Fruit fly (Drosophila melanogaster) whole organism, adult: Measurements from ENCODE around the gene CG43813.

Source experiments
- CG11617 ChIP-seq: fragments of 200-800 bp; sonication (Bioruptor generic); optimal IDR thresholded peaks from 2 replicates; lab custom pipeline; 2017; ENCODE audit warnings: mild to moderate bottlenecking, missing biosample characterization, missing genetic modification reagents, missing genetic modification characterization
- CG12768 ChIP-seq: fragments of 200-800 bp; sonication (Bioruptor generic); optimal IDR thresholded peaks from 2 replicates; lab custom pipeline; 2017; ENCODE audit warnings: missing biosample characterization, missing genetic modification characterization, mild to moderate bottlenecking, moderate library complexity, missing genetic modification reagents
- CG14711 ChIP-seq: fragments of 200-800 bp; sonication (Bioruptor generic); optimal IDR thresholded peaks from 2 replicates; lab custom pipeline; 2018; ENCODE audit warnings: missing biosample characterization, mild to moderate bottlenecking, missing genetic modification characterization, moderate library complexity
- CG1620 ChIP-seq: fragments of 200-800 bp; sonication (Bioruptor generic); optimal IDR thresholded peaks from 2 replicates; lab custom pipeline; 2016; ENCODE audit warnings: missing biosample characterization, missing genetic modification characterization
- CG33017 ChIP-seq: fragments of 200-800 bp; sonication (Bioruptor generic); optimal IDR thresholded peaks from 2 replicates; lab custom pipeline; 2018; ENCODE audit warnings: missing biosample characterization, mild to moderate bottlenecking, missing genetic modification characterization, moderate library complexity
- CG5204 ChIP-seq: fragments of 200-800 bp; sonication (Bioruptor generic); optimal IDR thresholded peaks from 2 replicates; lab custom pipeline; 2016; ENCODE audit warnings: missing biosample characterization, missing genetic modification characterization
- CG7045 ChIP-seq: fragments of 200-800 bp; sonication (Bioruptor generic); optimal IDR thresholded peaks from 2 replicates; lab custom pipeline; 2017; ENCODE audit warnings: missing biosample characterization, mild to moderate bottlenecking, missing genetic modification characterization
- CG7101 ChIP-seq: fragments of 200-800 bp; sonication (Bioruptor generic); optimal IDR thresholded peaks from 2 replicates; lab custom pipeline; 2018; ENCODE audit warnings: missing biosample characterization, mild to moderate bottlenecking, missing genetic modification characterization, moderate library complexity
- Clk ChIP-seq: fragments of 200-800 bp; sonication (Bioruptor generic); optimal IDR thresholded peaks from 2 replicates; lab custom pipeline; 2017; ENCODE audit warnings: missing biosample characterization, missing genetic modification characterization
- Crg-1 ChIP-seq: fragments of 200-800 bp; sonication (Bioruptor generic); optimal IDR thresholded peaks from 2 replicates; lab custom pipeline; 2016; ENCODE audit warnings: missing biosample characterization, missing genetic modification characterization
- Hr96 ChIP-seq: fragments of 200-800 bp; sonication (Bioruptor generic); optimal IDR thresholded peaks from 2 replicates; lab custom pipeline; 2016; ENCODE audit warnings: missing biosample characterization, missing genetic modification characterization
- Mnt ChIP-seq: fragments of 200-800 bp; sonication (Bioruptor generic); optimal IDR thresholded peaks from 2 replicates; lab custom pipeline; 2016; ENCODE audit warnings: missing biosample characterization, mild to moderate bottlenecking, missing genetic modification characterization
- bab1 ChIP-seq: fragments of 200-800 bp; sonication (Bioruptor generic); optimal IDR thresholded peaks from 3 replicates; lab custom pipeline; 2019; ENCODE audit warnings: missing biosample characterization, mild to moderate bottlenecking, missing genetic modification characterization, moderate library complexity
- cic ChIP-seq: fragments of 200-800 bp; sonication (Bioruptor generic); optimal IDR thresholded peaks from 2 replicates; lab custom pipeline; 2017; ENCODE audit warnings: missing biosample characterization, mild to moderate bottlenecking, missing genetic modification characterization, moderate library complexity
- cnc ChIP-seq, 2 experiments: fragments of >200 bp; optimal IDR thresholded peaks; 2 replicates each; lab custom pipeline; 2017
- kay ChIP-seq: fragments of 200-800 bp; sonication (Bioruptor generic); peaks from one replicate; lab custom pipeline; 2016; ENCODE audit warnings: missing biosample characterization, missing genetic modification characterization, borderline replicate concordance
- ovo ChIP-seq: fragments of 200-800 bp; sonication (Bioruptor generic); optimal IDR thresholded peaks from 2 replicates; lab custom pipeline; 2016; ENCODE audit warnings: missing biosample characterization, missing genetic modification characterization
- pad ChIP-seq: fragments of 200-800 bp; sonication (Bioruptor generic); optimal IDR thresholded peaks from 3 replicates; lab custom pipeline; 2017; ENCODE audit warnings: missing biosample characterization, missing genetic modification characterization, mild to moderate bottlenecking, moderate library complexity, missing genetic modification reagents
- tj ChIP-seq: fragments of 200-800 bp; sonication (Bioruptor generic); optimal IDR thresholded peaks from 3 replicates; lab custom pipeline; 2017; ENCODE audit warnings: missing biosample characterization, mild to moderate bottlenecking, missing genetic modification characterization, moderate library complexity
- toe ChIP-seq: fragments of 200-800 bp; sonication (Bioruptor generic); optimal IDR thresholded peaks from 2 replicates; lab custom pipeline; 2016; ENCODE audit warnings: missing biosample characterization, missing genetic modification characterization

CG43813 gene

dm6 chr2L:12343634-12344269, at the start of gene CG43813, which contains the start of gene bru2:
CG43813 (minus strand) TSS chr2L:12344266.
bru2 (plus strand) TSS chr2L:12344219.
- TF ChIP-seq Mnt (GFP tag; lab: Kevin White, UChicago), result no peak
- no peak for TF ChIP-seq CG11617 (GFP tag; lab: Kevin White, UChicago)
- no peak for TF ChIP-seq cnc (optimal IDR thresholded peaks at IDR 0.05; lab: Kevin White, UChicago)
- TF ChIP-seq kay (GFP tag; lab: Kevin White, UChicago), result no peak
- TF ChIP-seq CG1620 (GFP tag; lab: Kevin White, UChicago), result no peak
- no peak for TF ChIP-seq bab1 (GFP tag; lab: Kevin White, UChicago)

dm6 chr2L:12392406-12392805, 48.3 kb upstream of the CG43813 start:
- TF ChIP-seq CG11617 (GFP tag; lab: Kevin White, UChicago) (no peak), CG5204 (GFP tag; lab: Kevin White, UChicago) (no peak), cic (no peak), Crg-1 (GFP tag; lab: Kevin White, UChicago) (no peak), CG14711 (tag; lab: Kevin White, UChicago) (no peak), bab1 (GFP tag; lab: Kevin White, UChicago) (no peak), pad (GFP tag; lab: Kevin White, UChicago) (no peak), CG1620 (GFP tag; lab: Kevin White, UChicago) (no peak)

- TF ChIP-seq toe, result no peak
- TF ChIP-seq tj (GFP tag; lab: Kevin White, UChicago), result peak; percentile 65
Observed at dm6 chr2L:12374546-12375081, 30.5 kb upstream of the CG43813 start.

dm6 chr2L:12373559-12373958, 29.5 kb upstream of the CG43813 start:
- TF ChIP-seq CG12768 (GFP tag; lab: Kevin White, UChicago) (no peak), tj (GFP tag; lab: Kevin White, UChicago) (no peak), bab1 (GFP tag; lab: Kevin White, UChicago) (no peak), CG5204 (GFP tag; lab: Kevin White, UChicago) (no peak), toe (no peak), CG11617 (GFP tag; lab: Kevin White, UChicago) (no peak), kay (GFP tag; lab: Kevin White, UChicago) (no peak), ovo (GFP tag; lab: Kevin White, UChicago) (no peak), CG7045 (GFP tag; lab: Kevin White, UChicago) (no peak), cic (no peak), Hr96 (GFP tag; lab: Kevin White, UChicago) (no peak), Crg-1 (GFP tag; lab: Kevin White, UChicago) (no peak), CG7101 (tag; lab: Kevin White, UChicago) (no peak)

- TF ChIP-seq tj (GFP tag; lab: Kevin White, UChicago) (no peak), kay (GFP tag; lab: Kevin White, UChicago) (peak; percentile 34)
Observed at dm6 chr2L:12372436-12372835, 28.4 kb upstream of the CG43813 start.

dm6 chr2L:12371740-12372139, 27.7 kb upstream of the CG43813 start:
- TF ChIP-seq CG7101 (tag; lab: Kevin White, UChicago) (no peak), Hr96 (GFP tag; lab: Kevin White, UChicago) (no peak), CG33017 (tag; lab: Kevin White, UChicago) (no peak), CG11617 (GFP tag; lab: Kevin White, UChicago) (no peak), kay (GFP tag; lab: Kevin White, UChicago) (no peak), tj (GFP tag; lab: Kevin White, UChicago) (no peak), CG5204 (GFP tag; lab: Kevin White, UChicago) (no peak), Clk (no peak), CG14711 (tag; lab: Kevin White, UChicago) (no peak), cnc (optimal IDR thresholded peaks at IDR 0.05; lab: Kevin White, UChicago) (no peak)

- TF ChIP-seq CG1620 (GFP tag; lab: Kevin White, UChicago), result peak; percentile 36
- TF ChIP-seq tj (GFP tag; lab: Kevin White, UChicago), result peak; percentile 98
- peak; percentile 30 for TF ChIP-seq CG33017 (tag; lab: Kevin White, UChicago)
- peak; percentile 63 for TF ChIP-seq ovo (GFP tag; lab: Kevin White, UChicago)
- peak; percentile 49 for TF ChIP-seq CG7101 (tag; lab: Kevin White, UChicago)
- no peak for TF ChIP-seq pad (GFP tag; lab: Kevin White, UChicago)
- peak; percentile 49 for TF ChIP-seq CG14711 (tag; lab: Kevin White, UChicago)
- TF ChIP-seq toe, result peak; percentile 50
- peak; percentile 58 for TF ChIP-seq CG7045 (GFP tag; lab: Kevin White, UChicago)
- peak; percentile 47 for TF ChIP-seq Hr96 (GFP tag; lab: Kevin White, UChicago)
- TF ChIP-seq CG12768 (GFP tag; lab: Kevin White, UChicago), result peak; percentile 84
- no peak for TF ChIP-seq bab1 (GFP tag; lab: Kevin White, UChicago)
- TF ChIP-seq cic, result peak; percentile 54
- TF ChIP-seq Crg-1 (GFP tag; lab: Kevin White, UChicago), result peak; percentile 51
- TF ChIP-seq Mnt (GFP tag; lab: Kevin White, UChicago), result peak; percentile 54
- peak; percentile 44 for TF ChIP-seq CG5204 (GFP tag; lab: Kevin White, UChicago)
- no peak for TF ChIP-seq cnc (optimal IDR thresholded peaks at IDR 0.05; lab: Kevin White, UChicago)
- TF ChIP-seq Clk, result no peak
- TF ChIP-seq CG11617 (GFP tag; lab: Kevin White, UChicago), result no peak
- TF ChIP-seq kay (GFP tag; lab: Kevin White, UChicago), result peak; percentile 86
Observed at dm6 chr2L:12369612-12370011, 25.5 kb upstream of the CG43813 start.
